Fruit fly (Drosophila melanogaster) S2 (cell line): ENCODE data around the gene CG43155.

ENCODE experiments used
- CG8478 ChIP-seq: fragments of >200 bp; optimal IDR thresholded peaks from 2 replicates; lab custom pipeline; 2018
- CTCF ChIP-seq, 2 experiments: fragments of >200 bp; optimal IDR thresholded peaks; 2 replicates each; lab custom pipeline; 2018

dm6 chrX:11501221-11501961 lies 41.8 kb downstream of the CG43155 start:
- TF ChIP-seq CG8478 (lab: Kevin White, UChicago) (no peak), CTCF (optimal IDR thresholded peaks at IDR 0.05; lab: Kevin White, UChicago) (no peak)
